Worm (Caenorhabditis elegans): ENCODE measurements around the gene F58B3.6.

Gene F58B3.6

DNA sequence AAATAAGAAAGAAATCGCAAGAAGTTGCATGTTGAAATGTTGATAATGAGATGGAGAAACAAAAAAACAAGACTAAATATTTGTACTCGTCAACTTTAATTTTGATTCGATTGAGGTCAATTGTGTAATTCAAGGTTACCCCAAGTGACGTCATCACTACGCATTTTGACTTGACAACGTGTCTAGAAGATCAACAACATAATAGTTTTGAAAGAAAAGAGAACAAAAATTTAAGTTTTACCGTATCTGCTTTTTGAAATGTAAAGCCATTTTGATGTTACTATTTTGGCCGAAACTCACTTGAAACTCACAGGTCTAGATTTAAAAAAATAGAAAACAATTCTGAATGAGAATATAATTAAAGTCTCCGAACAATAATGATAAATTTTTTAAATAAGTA is 15.5 kb upstream of the F58B3.6 start, which contains the start of gene dsl-5:
Gene dsl-5 (minus strand): TSS at position 101 of the 400 bp plus-strand sequence.
- TF ChIP-seq hmg-11 (tag; optimal IDR thresholded peaks at IDR 0.05) (no peak), nhr-237 (tag; optimal IDR thresholded peaks at IDR 0.05) (no peak), nhr-25 (tag; optimal IDR thresholded peaks at IDR 0.05) (peak; percentile 12), ceh-82 (tag; optimal IDR thresholded peaks at IDR 0.05) (no peak), ztf-11 (tag; optimal IDR thresholded peaks at IDR 0.05) (no peak), ceh-16 (tag; optimal IDR thresholded peaks at IDR 0.05) (no peak), nhr-77 (tag; optimal IDR thresholded peaks at IDR 0.05) (no peak), nhr-23 (tag; optimal IDR thresholded peaks at IDR 0.05) (no peak)

DNA sequence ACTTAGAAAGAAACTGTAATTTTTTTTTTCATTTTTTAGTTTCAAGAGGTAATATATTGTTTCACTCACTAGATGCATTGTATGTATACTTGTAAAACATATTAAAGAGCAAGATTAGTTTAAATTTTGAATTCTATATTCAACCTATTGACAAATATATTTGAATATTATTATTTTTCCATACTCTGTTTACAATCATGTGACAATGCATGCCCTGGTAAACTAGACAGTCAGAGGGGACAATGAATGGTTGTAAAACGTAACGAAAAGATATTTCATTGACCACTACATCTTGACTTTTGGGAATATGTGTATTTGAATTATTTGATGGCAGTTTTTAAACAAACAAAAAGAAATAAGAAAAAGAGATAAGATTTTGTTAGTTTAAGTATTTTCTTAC is 14.1 kb upstream of the F58B3.6 start:
- TF ChIP-seq pha-4 (tag; optimal IDR thresholded peaks at IDR 0.05) (peak; percentile 36), mml-1 (tag; optimal IDR thresholded peaks at IDR 0.05) (no peak), pqm-1 (tag; optimal IDR thresholded peaks at IDR 0.05) (no peak)

DNA sequence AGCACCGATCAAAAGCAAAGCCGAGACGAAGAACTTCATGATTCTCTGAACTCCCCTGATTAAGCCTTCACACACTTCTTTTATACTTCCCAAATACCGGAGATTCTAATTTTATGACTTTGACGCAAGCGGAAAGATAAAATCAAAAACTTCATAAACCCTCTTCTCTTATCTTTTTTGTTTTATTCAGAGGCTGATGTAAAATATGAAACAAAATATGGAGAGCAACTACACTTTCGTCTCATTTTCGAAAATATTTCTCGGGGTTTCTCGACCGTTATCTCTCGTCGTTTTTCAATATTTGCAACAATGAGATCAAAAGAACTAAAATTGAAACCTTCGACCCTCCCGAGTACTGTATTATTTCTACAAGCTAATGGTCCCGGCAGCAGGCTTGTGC is 13.4 kb upstream of the F58B3.6 start, which contains the start of gene lys-4:
Gene lys-4 (minus strand): TSS at position 115 of the 400 bp plus-strand sequence.
- no peak for TF ChIP-seq fkh-10 (GFP tag; optimal IDR thresholded peaks at IDR 0.05)
- TF ChIP-seq ceh-28 (tag; optimal IDR thresholded peaks at IDR 0.05), result no peak
- TF ChIP-seq ceh-9 (tag; optimal IDR thresholded peaks at IDR 0.05), result no peak
- peak; percentile 75 for TF ChIP-seq pqm-1 (tag; optimal IDR thresholded peaks at IDR 0.05)
- peak; percentile 82 for TF ChIP-seq elt-2 (tag; optimal IDR thresholded peaks at IDR 0.05)

DNA sequence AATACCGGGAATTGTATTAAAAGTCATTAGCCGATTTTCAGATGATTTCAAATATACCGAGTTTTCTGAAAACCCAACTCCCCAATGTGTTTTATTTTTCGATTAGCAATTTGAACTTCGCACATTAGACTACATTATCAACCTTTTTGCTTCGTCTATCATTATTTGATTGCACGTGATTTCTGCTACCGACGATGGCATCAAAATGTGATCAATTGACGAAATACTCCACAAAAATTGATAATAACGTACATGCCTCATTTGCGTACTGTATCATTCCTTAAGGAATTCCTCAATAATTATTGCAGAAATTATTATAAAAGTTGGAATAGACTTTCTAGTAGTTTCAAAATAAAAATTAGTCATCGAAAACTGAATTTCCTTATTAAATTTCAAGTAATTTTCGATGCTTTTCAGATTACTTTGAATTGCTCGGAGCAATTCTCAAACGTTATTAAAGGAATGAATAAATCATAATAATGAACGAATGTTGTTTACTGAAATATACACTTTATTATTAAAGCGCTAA is 12.6 kb upstream of the F58B3.6 start:
- peak; percentile 13 for TF ChIP-seq pha-4 (tag; optimal IDR thresholded peaks at IDR 0.05)
- TF ChIP-seq lin-15B (tag; optimal IDR thresholded peaks at IDR 0.05), result no peak
- no peak for TF ChIP-seq nhr-11 (tag; optimal IDR thresholded peaks at IDR 0.05)
- TF ChIP-seq pqm-1 (tag; optimal IDR thresholded peaks at IDR 0.05), result peak; percentile 74
- peak; percentile 77 for TF ChIP-seq elt-2 (tag; optimal IDR thresholded peaks at IDR 0.05)

DNA sequence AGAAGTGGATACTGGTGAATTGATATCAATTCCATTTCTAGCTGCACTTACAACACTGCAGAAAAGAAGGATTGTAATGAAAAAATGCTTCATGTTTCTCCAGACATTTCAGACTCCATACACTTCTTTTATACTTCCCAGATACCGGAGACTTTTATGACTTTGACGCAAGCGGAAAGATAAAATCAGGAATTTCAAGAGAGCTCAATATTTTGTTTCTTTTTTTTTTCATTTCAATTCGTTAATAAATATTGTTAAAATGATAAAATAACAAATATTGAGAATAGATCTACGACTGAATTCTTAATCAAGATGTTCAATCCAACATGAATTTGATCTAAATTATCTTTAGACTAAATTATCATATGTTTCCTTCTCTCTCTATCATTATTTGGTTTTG is 11.0 kb upstream of the F58B3.6 start, which contains the start of gene lys-5:
Gene lys-5 (minus strand): TSS at position 101 of the 400 bp plus-strand sequence.
- peak; percentile 7 for TF ChIP-seq elt-2 (tag; optimal IDR thresholded peaks at IDR 0.05)
- TF ChIP-seq ceh-9 (tag; optimal IDR thresholded peaks at IDR 0.05), result no peak

DNA sequence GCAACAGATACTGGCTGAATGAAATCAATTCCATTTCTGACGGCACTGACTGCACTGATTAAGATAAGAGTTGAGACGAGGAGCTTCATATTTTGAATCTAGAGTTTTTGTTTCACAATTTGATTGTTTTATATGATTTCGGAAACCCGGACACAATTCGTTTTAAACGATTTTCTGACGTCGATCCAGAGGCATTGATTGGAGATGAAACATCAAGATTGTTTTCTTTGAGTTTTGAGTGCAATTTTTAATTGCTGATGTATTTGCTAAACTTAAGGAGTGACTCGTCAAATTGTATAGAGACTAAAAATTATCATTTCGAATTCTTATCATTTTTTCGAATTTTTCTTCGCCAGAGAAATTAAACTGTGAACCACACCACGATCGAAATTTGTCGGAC is 8.6 kb upstream of the F58B3.6 start, which contains the start of gene lys-6:
Gene lys-6 (minus strand): TSS at position 101 of the 400 bp plus-strand sequence.
- TF ChIP-seq nhr-77 (tag; optimal IDR thresholded peaks at IDR 0.05), result no peak
- no peak for TF ChIP-seq fos-1 (tag; optimal IDR thresholded peaks at IDR 0.05)
- no peak for TF ChIP-seq aly-2 (tag; optimal IDR thresholded peaks at IDR 0.05)
- TF ChIP-seq elt-2 (tag; optimal IDR thresholded peaks at IDR 0.05), result peak; percentile 7
- TF ChIP-seq tbx-2 (tag; optimal IDR thresholded peaks at IDR 0.05), result no peak
- TF ChIP-seq nfya-1 (tag; optimal IDR thresholded peaks at IDR 0.05; ENCODE audit: insufficient read depth), result no peak
- no peak for TF ChIP-seq ztf-4 (tag; optimal IDR thresholded peaks at IDR 0.05)
- TF ChIP-seq daf-12 (tag; optimal IDR thresholded peaks at IDR 0.05), result no peak
- TF ChIP-seq ZK546.5 (tag; optimal IDR thresholded peaks at IDR 0.05), result no peak
- TF ChIP-seq elt-3 (tag; optimal IDR thresholded peaks at IDR 0.05), result no peak
- TF ChIP-seq skn-1 (tag; optimal IDR thresholded peaks at IDR 0.05), result no peak
- no peak for TF ChIP-seq ztf-11 (tag; optimal IDR thresholded peaks at IDR 0.05)
- peak; percentile 29 for TF ChIP-seq pqm-1 (tag; optimal IDR thresholded peaks at IDR 0.05)
- TF ChIP-seq unc-62 (GFP tag; optimal IDR thresholded peaks at IDR 0.05), result no peak
- TF ChIP-seq ceh-16 (tag; optimal IDR thresholded peaks at IDR 0.05), result no peak

DNA sequence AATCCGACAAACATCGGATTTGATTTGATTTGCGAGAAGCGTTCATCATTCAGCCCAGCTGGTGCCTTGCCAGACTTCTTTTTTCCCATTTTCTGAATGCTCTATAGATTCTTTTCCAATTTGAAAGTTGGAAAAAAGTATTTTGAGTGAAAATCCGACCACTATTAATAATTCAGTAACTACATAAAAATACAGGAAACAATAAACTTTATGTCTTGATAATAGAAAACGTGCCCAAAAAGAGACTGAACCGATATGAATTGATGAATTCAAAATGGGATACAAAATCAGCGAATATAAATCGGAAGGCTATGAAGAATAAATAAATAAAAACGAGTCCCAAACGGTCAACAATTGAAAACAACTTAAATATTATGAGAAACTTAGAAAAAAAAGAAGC is 4.7 kb upstream of the F58B3.6 start, which contains the start of gene F58B3.4:
Gene F58B3.4 (minus strand): TSS at position 101 of the 400 bp plus-strand sequence.
- no peak for TF ChIP-seq ztf-11 (tag; optimal IDR thresholded peaks at IDR 0.05)
- no peak for TF ChIP-seq lsy-12 (tag; optimal IDR thresholded peaks at IDR 0.05)
- no peak for TF ChIP-seq skn-1 (tag; optimal IDR thresholded peaks at IDR 0.05)
- no peak for TF ChIP-seq eor-1 (tag; optimal IDR thresholded peaks at IDR 0.05)
- no peak for TF ChIP-seq mml-1 (tag; optimal IDR thresholded peaks at IDR 0.05)
- TF ChIP-seq daf-12 (tag; optimal IDR thresholded peaks at IDR 0.05), result no peak
- no peak for TF ChIP-seq ztf-4 (tag; optimal IDR thresholded peaks at IDR 0.05)
- TF ChIP-seq nhr-25 (tag; optimal IDR thresholded peaks at IDR 0.05), result no peak
- TF ChIP-seq nhr-67 (tag; optimal IDR thresholded peaks at IDR 0.05), result no peak
- TF ChIP-seq nfya-1 (tag; optimal IDR thresholded peaks at IDR 0.05; ENCODE audit: insufficient read depth), result no peak
